Worm (Caenorhabditis elegans): ENCODE data around the gene Y42H9AR.2.

DNA sequence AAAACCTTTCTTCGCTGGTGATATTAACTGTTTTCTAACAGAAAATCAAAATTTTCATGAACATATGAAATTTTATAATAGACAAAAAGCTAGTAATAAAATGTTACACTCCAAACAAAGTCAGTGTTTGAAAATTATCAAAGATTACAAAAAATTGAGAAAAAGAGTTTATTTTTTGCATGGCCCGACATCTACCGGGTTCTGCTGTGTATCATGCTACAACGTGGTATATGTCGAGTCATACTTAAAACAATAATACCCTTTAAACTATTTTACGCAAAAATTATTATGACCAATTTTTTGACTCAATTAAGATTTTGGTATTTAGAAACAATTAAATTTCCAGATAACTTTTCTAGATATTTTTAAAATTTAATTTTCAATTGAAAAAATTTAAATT is 24.2 kb upstream of the Y42H9AR.2 start:
- TF ChIP-seq nhr-28 (tag; optimal IDR thresholded peaks at IDR 0.05) (no peak), elt-1 (tag; optimal IDR thresholded peaks at IDR 0.05; ENCODE audit: borderline replicate concordance, insufficient read depth) (no peak), snpc-4 (tag; optimal IDR thresholded peaks at IDR 0.05) (no peak)

Measured in whole organism, mixed stage, embryonic.